Fruit fly (Drosophila melanogaster) whole organism, wandering third instar larva: ENCODE data around the gene mbt.

Experiments
- Abd-B ChIP-seq: fragments of >200 bp; optimal IDR thresholded peaks from 2 replicates; lab custom pipeline; 2017; ENCODE audit warnings: missing biosample characterization, missing genetic modification characterization
- Myc ChIP-seq: fragments of >200 bp; optimal IDR thresholded peaks from 2 replicates; lab custom pipeline; 2017
- Rel ChIP-seq, 2 experiments: fragments of 200-800 bp; sonication (Bioruptor generic) in 1 of 2; optimal IDR thresholded peaks; 2 replicates in 1 of 2; 3 replicates in 1 of 2; lab custom pipeline; 2016 to 2019; ENCODE audit warnings: mild to moderate bottlenecking in 2 of 2, missing biosample characterization in 2 of 2, missing genetic modification characterization in 2 of 2, moderate library complexity in 1 of 2
- fru ChIP-seq: fragments of 200-800 bp; sonication (Bioruptor generic); optimal IDR thresholded peaks from 3 replicates; lab custom pipeline; 2016; ENCODE audit warnings: missing biosample characterization, mild to moderate bottlenecking, missing genetic modification characterization
- h ChIP-seq: fragments of 200-800 bp; sonication (Bioruptor generic); optimal IDR thresholded peaks from 3 replicates; lab custom pipeline; 2016; ENCODE audit warnings: missing biosample characterization, mild to moderate bottlenecking, missing genetic modification characterization
- sage ChIP-seq: fragments of 200-800 bp; sonication (Bioruptor generic); optimal IDR thresholded peaks from 2 replicates; lab custom pipeline; 2016; ENCODE audit warnings: missing biosample characterization, mild to moderate bottlenecking, missing genetic modification characterization

DNA sequence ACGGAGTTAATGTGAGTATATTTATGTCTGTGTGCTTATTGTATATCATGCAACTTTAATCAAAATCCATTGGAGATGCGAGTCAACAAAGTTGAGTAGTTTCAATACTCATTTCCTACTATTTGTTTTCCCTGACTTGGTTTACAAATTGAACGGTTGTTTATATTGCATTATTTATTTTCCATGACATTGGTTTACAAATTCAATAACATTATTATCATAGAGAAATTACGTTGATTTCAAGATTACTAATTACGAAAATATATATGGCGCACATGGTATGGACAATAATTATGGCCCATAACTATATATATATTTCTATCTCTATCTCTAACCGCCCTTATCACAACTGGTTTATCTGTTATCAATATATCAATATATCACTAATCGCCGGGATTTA is 50.1 kb downstream of the mbt start:
- TF ChIP-seq Abd-B (no peak), Myc (lab: Kevin White, UChicago) (no peak), sage (no peak), Rel (GFP tag; optimal IDR thresholded peaks at IDR 0.05; lab: Kevin White, UChicago) (no peak), Rel (tag; optimal IDR thresholded peaks at IDR 0.05; lab: Kevin White, UChicago) (no peak), h (GFP tag; lab: Kevin White, UChicago) (no peak), fru (GFP tag; lab: Kevin White, UChicago) (no peak)
